Fruit fly (Drosophila melanogaster) whole organism, adult: ENCODE data around the gene CG7484.

Source experiments
- CG11617 ChIP-seq: fragments of 200-800 bp; sonication (Bioruptor generic); optimal IDR thresholded peaks from 2 replicates; lab custom pipeline; 2017; ENCODE audit warnings: mild to moderate bottlenecking, missing biosample characterization, missing genetic modification reagents, missing genetic modification characterization
- CG12768 ChIP-seq: fragments of 200-800 bp; sonication (Bioruptor generic); optimal IDR thresholded peaks from 2 replicates; lab custom pipeline; 2017; ENCODE audit warnings: missing biosample characterization, missing genetic modification characterization, mild to moderate bottlenecking, moderate library complexity, missing genetic modification reagents
- CG14711 ChIP-seq: fragments of 200-800 bp; sonication (Bioruptor generic); optimal IDR thresholded peaks from 2 replicates; lab custom pipeline; 2018; ENCODE audit warnings: missing biosample characterization, mild to moderate bottlenecking, missing genetic modification characterization, moderate library complexity
- CG1620 ChIP-seq: fragments of 200-800 bp; sonication (Bioruptor generic); optimal IDR thresholded peaks from 2 replicates; lab custom pipeline; 2016; ENCODE audit warnings: missing biosample characterization, missing genetic modification characterization
- CG33017 ChIP-seq: fragments of 200-800 bp; sonication (Bioruptor generic); optimal IDR thresholded peaks from 2 replicates; lab custom pipeline; 2018; ENCODE audit warnings: missing biosample characterization, mild to moderate bottlenecking, missing genetic modification characterization, moderate library complexity
- CG5204 ChIP-seq: fragments of 200-800 bp; sonication (Bioruptor generic); optimal IDR thresholded peaks from 2 replicates; lab custom pipeline; 2016; ENCODE audit warnings: missing biosample characterization, missing genetic modification characterization
- CG7045 ChIP-seq: fragments of 200-800 bp; sonication (Bioruptor generic); optimal IDR thresholded peaks from 2 replicates; lab custom pipeline; 2017; ENCODE audit warnings: missing biosample characterization, mild to moderate bottlenecking, missing genetic modification characterization
- CG7101 ChIP-seq: fragments of 200-800 bp; sonication (Bioruptor generic); optimal IDR thresholded peaks from 2 replicates; lab custom pipeline; 2018; ENCODE audit warnings: missing biosample characterization, mild to moderate bottlenecking, missing genetic modification characterization, moderate library complexity
- Clk ChIP-seq: fragments of 200-800 bp; sonication (Bioruptor generic); optimal IDR thresholded peaks from 2 replicates; lab custom pipeline; 2017; ENCODE audit warnings: missing biosample characterization, missing genetic modification characterization
- Crg-1 ChIP-seq: fragments of 200-800 bp; sonication (Bioruptor generic); optimal IDR thresholded peaks from 2 replicates; lab custom pipeline; 2016; ENCODE audit warnings: missing biosample characterization, missing genetic modification characterization
- Hr96 ChIP-seq: fragments of 200-800 bp; sonication (Bioruptor generic); optimal IDR thresholded peaks from 2 replicates; lab custom pipeline; 2016; ENCODE audit warnings: missing biosample characterization, missing genetic modification characterization
- Mnt ChIP-seq: fragments of 200-800 bp; sonication (Bioruptor generic); optimal IDR thresholded peaks from 2 replicates; lab custom pipeline; 2016; ENCODE audit warnings: missing biosample characterization, mild to moderate bottlenecking, missing genetic modification characterization
- bab1 ChIP-seq: fragments of 200-800 bp; sonication (Bioruptor generic); optimal IDR thresholded peaks from 3 replicates; lab custom pipeline; 2019; ENCODE audit warnings: missing biosample characterization, mild to moderate bottlenecking, missing genetic modification characterization, moderate library complexity
- cic ChIP-seq: fragments of 200-800 bp; sonication (Bioruptor generic); optimal IDR thresholded peaks from 2 replicates; lab custom pipeline; 2017; ENCODE audit warnings: missing biosample characterization, mild to moderate bottlenecking, missing genetic modification characterization, moderate library complexity
- cnc ChIP-seq, 2 experiments: fragments of >200 bp; optimal IDR thresholded peaks; 2 replicates each; lab custom pipeline; 2017
- kay ChIP-seq: fragments of 200-800 bp; sonication (Bioruptor generic); peaks from one replicate; lab custom pipeline; 2016; ENCODE audit warnings: missing biosample characterization, missing genetic modification characterization, borderline replicate concordance
- ovo ChIP-seq: fragments of 200-800 bp; sonication (Bioruptor generic); optimal IDR thresholded peaks from 2 replicates; lab custom pipeline; 2016; ENCODE audit warnings: missing biosample characterization, missing genetic modification characterization
- pad ChIP-seq: fragments of 200-800 bp; sonication (Bioruptor generic); optimal IDR thresholded peaks from 3 replicates; lab custom pipeline; 2017; ENCODE audit warnings: missing biosample characterization, missing genetic modification characterization, mild to moderate bottlenecking, moderate library complexity, missing genetic modification reagents
- tj ChIP-seq: fragments of 200-800 bp; sonication (Bioruptor generic); optimal IDR thresholded peaks from 3 replicates; lab custom pipeline; 2017; ENCODE audit warnings: missing biosample characterization, mild to moderate bottlenecking, missing genetic modification characterization, moderate library complexity
- toe ChIP-seq: fragments of 200-800 bp; sonication (Bioruptor generic); optimal IDR thresholded peaks from 2 replicates; lab custom pipeline; 2016; ENCODE audit warnings: missing biosample characterization, missing genetic modification characterization

CG7484 gene

dm6 chr3L:17667642-17668362 lies 13.4 kb downstream of the CG7484 start:
- TF ChIP-seq CG14711 (tag; lab: Kevin White, UChicago) (no peak), bab1 (GFP tag; lab: Kevin White, UChicago) (no peak), kay (GFP tag; lab: Kevin White, UChicago) (peak; percentile 82), ovo (no peak), pad (peak; percentile 68)

dm6 chr3L:17668386-17668944 lies 14.0 kb downstream of the CG7484 start:
- TF ChIP-seq tj = peak; percentile 83
- TF ChIP-seq CG12768 = peak; percentile 4
- peak; percentile 14 for TF ChIP-seq ovo
- TF ChIP-seq cnc (optimal IDR thresholded peaks at IDR 0.05; lab: Kevin White, UChicago) = no peak
- no peak for TF ChIP-seq Crg-1 (GFP tag; lab: Kevin White, UChicago)
- TF ChIP-seq CG7101 (tag; lab: Kevin White, UChicago) = no peak

dm6 chr3L:17668945-17669779 lies 14.7 kb downstream of the CG7484 start, which contains the start of gene Crtc:
Gene Crtc (minus strand): TSS chr3L:17669234.
- TF ChIP-seq Crg-1 (GFP tag; lab: Kevin White, UChicago) = no peak
- peak; percentile 11 for TF ChIP-seq Mnt
- no peak for TF ChIP-seq cic (GFP tag; lab: Kevin White, UChicago)
- peak; percentile 45 for TF ChIP-seq toe (GFP tag; lab: Kevin White, UChicago)
- TF ChIP-seq Clk (GFP tag; lab: Kevin White, UChicago) = peak; percentile 25
- no peak for TF ChIP-seq kay (GFP tag; lab: Kevin White, UChicago)
- TF ChIP-seq Hr96 = peak; percentile 18
- TF ChIP-seq CG5204 (GFP tag; lab: Kevin White, UChicago) = no peak
- TF ChIP-seq CG7101 (tag; lab: Kevin White, UChicago) = peak; percentile 35
- no peak for TF ChIP-seq cnc (optimal IDR thresholded peaks at IDR 0.05; lab: Kevin White, UChicago)
- peak; percentile 60 for TF ChIP-seq bab1 (GFP tag; lab: Kevin White, UChicago)
- peak; percentile 20 for TF ChIP-seq CG1620 (GFP tag; lab: Kevin White, UChicago)
- no peak for TF ChIP-seq CG33017 (tag; lab: Kevin White, UChicago)
- TF ChIP-seq CG7045 = no peak
- TF ChIP-seq pad = no peak
- no peak for TF ChIP-seq CG11617 (GFP tag; lab: Kevin White, UChicago)
- peak; percentile 76 for TF ChIP-seq CG14711 (tag; lab: Kevin White, UChicago)
- no peak for TF ChIP-seq tj
- TF ChIP-seq CG12768 = peak; percentile 2
- TF ChIP-seq ovo = peak; percentile 24

- TF ChIP-seq toe (GFP tag; lab: Kevin White, UChicago) (no peak), CG1620 (GFP tag; lab: Kevin White, UChicago) (no peak), CG7101 (tag; lab: Kevin White, UChicago) (no peak)
These were observed 16.9 kb downstream of the CG7484 start, which contains the start of gene CG34251 for dm6 chr3L:17671322-17671721. Gene CG34251 (plus strand): TSS chr3L:17671622.

- TF ChIP-seq Hr96 (no peak), Mnt (no peak), kay (GFP tag; lab: Kevin White, UChicago) (no peak)
These were observed 17.4 kb downstream of the CG7484 start for dm6 chr3L:17671768-17672167.

- TF ChIP-seq tj (no peak), CG11617 (GFP tag; lab: Kevin White, UChicago) (no peak), CG12768 (no peak), CG7101 (tag; lab: Kevin White, UChicago) (no peak), CG14711 (tag; lab: Kevin White, UChicago) (no peak), pad (no peak), kay (GFP tag; lab: Kevin White, UChicago) (no peak), toe (GFP tag; lab: Kevin White, UChicago) (no peak), Hr96 (no peak)
These were observed 35.3 kb downstream of the CG7484 start, which contains the start of gene Ccn for dm6 chr3L:17689579-17690191. Gene Ccn (plus strand): TSS chr3L:17690015.
